Worm (Caenorhabditis elegans) whole organism, early embryonic: Measurements from ENCODE around the gene F54E4.2.
A peak's percentile ranks its signal among the peaks of the same experiment; 100 is the strongest.

Experiments
- B0310.2 ChIP-seq: sonication (generic microtip); optimal IDR thresholded peaks from 2 replicates; lab custom pipeline; 2016; ENCODE audit warnings: mild to moderate bottlenecking, missing genetic modification characterization, missing compliant biosample characterization
- F13C5.2 ChIP-seq: sonication (generic microtip); optimal IDR thresholded peaks from 2 replicates; lab custom pipeline; 2017; ENCODE audit warnings: mild to moderate bottlenecking, missing genetic modification characterization, inconsistent platforms, missing compliant biosample characterization
- aly-1 ChIP-seq: sonication (generic microtip); optimal IDR thresholded peaks from 2 replicates; lab custom pipeline; 2016; ENCODE audit warnings: missing genetic modification characterization, missing compliant biosample characterization
- ama-1 ChIP-seq: fragments of 150-350 bp; optimal IDR thresholded peaks from 2 replicates; lab custom pipeline; 2014
- ceh-13 ChIP-seq: fragments of 200-800 bp; sonication (Bioruptor generic); optimal IDR thresholded peaks from 2 replicates; lab custom pipeline; 2018; ENCODE audit warnings: mild to moderate bottlenecking, missing genetic modification characterization, missing compliant biosample characterization
- ceh-36 ChIP-seq: sonication (generic microtip); optimal IDR thresholded peaks from 2 replicates; lab custom pipeline; 2016; ENCODE audit warnings: missing genetic modification characterization, inconsistent platforms, missing compliant biosample characterization
- ets-7 ChIP-seq: sonication (generic microtip); optimal IDR thresholded peaks from 2 replicates; lab custom pipeline; 2016; ENCODE audit warnings: missing genotype, missing genetic modification characterization, missing compliant biosample characterization
- flt-1 ChIP-seq: fragments of 200-800 bp; sonication (Bioruptor generic); IDR thresholded peaks from 2 replicates; pipeline ENCODE4 v1.3.6; 2022; ENCODE audit warnings: missing genetic modification characterization, missing compliant biosample characterization
- hmbx-1 ChIP-seq: sonication (generic microtip); optimal IDR thresholded peaks from 2 replicates; lab custom pipeline; 2016; ENCODE audit warnings: mild to moderate bottlenecking, missing genetic modification characterization, missing compliant biosample characterization
- hmg-4 ChIP-seq: fragments of 200-800 bp; sonication (Bioruptor generic); optimal IDR thresholded peaks from 2 replicates; lab custom pipeline; 2018; ENCODE audit warnings: mild to moderate bottlenecking, missing genetic modification characterization, missing compliant biosample characterization
- hnd-1 ChIP-seq: sonication (generic microtip); optimal IDR thresholded peaks from 2 replicates; lab custom pipeline; 2016; ENCODE audit warnings: missing genetic modification characterization, missing compliant biosample characterization
- pes-1 ChIP-seq: fragments of 200-800 bp; sonication (Bioruptor generic); IDR thresholded peaks from 2 replicates; pipeline ENCODE4 v1.3.6; 2022; ENCODE audit warnings: missing genetic modification reagents, missing genetic modification characterization, missing compliant biosample characterization
- scrt-1 ChIP-seq: fragments of 200-800 bp; sonication (Bioruptor generic); IDR thresholded peaks from 2 replicates; pipeline ENCODE4 v1.3.6; 2022; ENCODE audit warnings: missing genetic modification characterization, missing compliant biosample characterization
- sea-1 ChIP-seq: fragments of 200-800 bp; sonication (Bioruptor generic); conservative IDR thresholded peaks from 2 replicates; pipeline ENCODE4 v1.3.6; 2022; ENCODE audit warnings: missing genetic modification characterization, missing compliant biosample characterization
- tbx-11 ChIP-seq: fragments of 200-800 bp; sonication (Bioruptor generic); IDR thresholded peaks from 2 replicates; pipeline ENCODE4 v1.3.6; 2022; ENCODE audit warnings: missing genetic modification characterization, missing compliant biosample characterization
- tbx-37 ChIP-seq: fragments of 200-800 bp; sonication (Bioruptor generic); conservative IDR thresholded peaks from 2 replicates; pipeline ENCODE4 v1.3.6; 2022; ENCODE audit warnings: missing genetic modification reagents, missing genetic modification characterization, missing compliant biosample characterization
- tra-4 ChIP-seq: sonication (generic microtip); optimal IDR thresholded peaks from 2 replicates; lab custom pipeline; 2017; ENCODE audit warnings: missing genetic modification characterization, missing compliant biosample characterization

F54E4.2 gene

DNA sequence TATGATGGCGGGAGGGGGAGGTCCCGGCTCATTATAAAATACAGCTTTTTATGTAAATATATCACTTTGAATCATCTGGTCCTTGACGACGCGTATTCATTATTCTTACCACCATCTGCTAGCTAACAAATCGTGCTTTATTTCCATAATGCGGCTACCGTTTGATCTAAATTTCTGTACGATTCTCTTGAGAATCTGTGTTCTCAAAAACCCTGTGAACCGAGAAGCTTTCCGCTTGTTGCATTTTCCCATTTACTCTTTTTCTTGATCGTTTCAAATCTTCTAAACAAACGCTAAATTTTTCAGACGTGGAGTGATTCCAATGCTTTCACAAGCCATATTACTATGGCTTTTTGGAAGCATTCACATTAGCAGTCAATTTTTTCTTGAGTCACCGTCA lies 26.0 kb upstream of the F54E4.2 start, which contains the start of gene syg-2:
Gene syg-2, plus strand, starts transcription at position 301 of the 400 bp plus-strand sequence.
- TF ChIP-seq ceh-36 (no peak), F13C5.2 (tag; lab: Kevin White, UChicago) (no peak)

DNA sequence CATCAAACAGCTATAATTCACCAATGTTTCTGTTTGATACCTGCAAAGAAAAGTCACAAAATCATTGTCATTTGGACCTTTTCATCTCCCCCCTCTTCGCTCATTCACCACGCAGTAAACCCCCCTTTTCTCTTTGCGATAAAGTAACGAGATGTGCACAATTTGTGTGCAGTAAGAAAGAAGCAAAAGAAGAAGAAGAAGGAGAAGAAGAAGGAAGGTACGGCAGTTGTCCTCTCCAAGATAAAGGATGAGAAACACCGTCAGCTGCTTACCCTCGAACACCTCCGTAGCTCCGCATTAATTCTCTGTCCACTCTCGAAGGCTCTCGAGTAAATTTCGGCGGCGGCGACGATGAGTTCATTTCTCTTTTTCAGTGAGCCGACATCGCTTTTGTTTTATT lies 24.8 kb upstream of the F54E4.2 start:
- TF ChIP-seq tbx-11 (GFP tag; lab: Robert Waterston, UW) (no peak), hmg-4 (GFP tag; lab: Kevin White, UChicago) (peak; percentile 26)

DNA sequence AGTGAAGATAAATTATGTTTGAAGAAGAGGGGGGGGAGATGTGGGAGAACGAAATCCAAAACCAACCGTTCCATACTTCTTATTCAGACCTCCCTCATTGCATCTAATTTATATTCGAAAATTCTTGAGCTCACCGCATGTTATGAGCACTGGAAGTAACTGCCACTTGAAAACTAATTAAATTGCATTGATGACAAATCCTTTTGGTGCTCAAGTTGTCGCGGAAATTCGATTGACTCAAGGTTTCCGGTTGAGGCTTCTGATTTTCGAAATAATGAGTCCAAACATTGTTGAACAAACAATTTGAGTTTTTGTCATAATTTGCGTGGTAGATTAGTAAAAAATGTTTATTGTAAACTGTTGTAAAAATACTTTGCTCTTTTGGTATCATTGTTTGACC lies 23.3 kb upstream of the F54E4.2 start:
- TF ChIP-seq scrt-1 (GFP tag; lab: Robert Waterston, UW) = no peak
- no peak for TF ChIP-seq ama-1 (lab: Kevin White, UChicago)
- no peak for TF ChIP-seq tbx-37 (GFP tag; lab: Robert Waterston, UW)
- no peak for TF ChIP-seq hnd-1
- no peak for TF ChIP-seq flt-1 (GFP tag; lab: Robert Waterston, UW)
- TF ChIP-seq ets-7 (tag; lab: Kevin White, UChicago) = no peak
- TF ChIP-seq hmbx-1 (tag; lab: Kevin White, UChicago) = no peak
- no peak for TF ChIP-seq F13C5.2 (tag; lab: Kevin White, UChicago)
- no peak for TF ChIP-seq B0310.2
- TF ChIP-seq tra-4 (tag; lab: Kevin White, UChicago) = no peak
- no peak for TF ChIP-seq sea-1
- no peak for TF ChIP-seq pes-1 (GFP tag; lab: Robert Waterston, UW)
- TF ChIP-seq aly-1 (tag; lab: Kevin White, UChicago) = no peak
- no peak for TF ChIP-seq ceh-36

DNA sequence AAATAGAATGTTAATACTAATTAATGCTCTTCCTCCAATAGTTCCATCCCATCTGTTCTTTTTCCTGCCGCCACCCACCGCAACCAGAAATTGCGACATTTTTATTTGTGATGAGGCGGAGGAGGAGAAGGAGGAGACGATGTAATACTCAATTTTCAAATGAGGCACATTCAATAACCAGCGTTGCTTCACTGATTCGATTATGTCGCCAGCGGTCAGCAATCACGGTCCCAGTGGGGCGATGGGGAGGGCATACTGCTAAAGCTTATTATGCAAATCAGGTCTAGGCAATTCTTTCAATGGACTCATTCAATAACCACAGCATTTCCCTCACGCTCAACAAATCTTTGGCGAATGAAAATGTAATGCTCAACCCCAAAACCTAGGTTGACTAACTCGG lies 20.5 kb upstream of the F54E4.2 start:
- TF ChIP-seq B0310.2 (no peak), ets-7 (tag; lab: Kevin White, UChicago) (no peak), aly-1 (tag; lab: Kevin White, UChicago) (no peak), hmbx-1 (tag; lab: Kevin White, UChicago) (no peak)

ce11 chrX:14645392-14645791 lies 16.7 kb upstream of the F54E4.2 start, which contains the start of gene F54E4.4:
TSS of gene F54E4.4 (minus strand) at chrX:14645492.
- TF ChIP-seq flt-1 (GFP tag; lab: Robert Waterston, UW) = no peak
- no peak for TF ChIP-seq ceh-13 (GFP tag; lab: Kevin White, UChicago)
- no peak for TF ChIP-seq tra-4 (tag; lab: Kevin White, UChicago)
- TF ChIP-seq hmbx-1 (tag; lab: Kevin White, UChicago) = no peak
- no peak for TF ChIP-seq tbx-37 (GFP tag; lab: Robert Waterston, UW)

- TF ChIP-seq ceh-36 (no peak), scrt-1 (GFP tag; lab: Robert Waterston, UW) (no peak), pes-1 (GFP tag; lab: Robert Waterston, UW) (no peak), sea-1 (no peak), tbx-37 (GFP tag; lab: Robert Waterston, UW) (no peak), ama-1 (lab: Kevin White, UChicago) (no peak), hmg-4 (GFP tag; lab: Kevin White, UChicago) (no peak), ets-7 (tag; lab: Kevin White, UChicago) (no peak), flt-1 (GFP tag; lab: Robert Waterston, UW) (no peak), tbx-11 (GFP tag; lab: Robert Waterston, UW) (no peak), hmbx-1 (tag; lab: Kevin White, UChicago) (no peak)
These were observed 11.2 kb upstream of the F54E4.2 start for ce11 chrX:14639941-14640340.

ce11 chrX:14637445-14637844 lies 8.7 kb upstream of the F54E4.2 start:
- TF ChIP-seq sea-1 (no peak), flt-1 (GFP tag; lab: Robert Waterston, UW) (no peak), ceh-36 (no peak), tra-4 (tag; lab: Kevin White, UChicago) (no peak), hmg-4 (GFP tag; lab: Kevin White, UChicago) (no peak), hnd-1 (no peak), pes-1 (GFP tag; lab: Robert Waterston, UW) (no peak), tbx-11 (GFP tag; lab: Robert Waterston, UW) (no peak), F13C5.2 (tag; lab: Kevin White, UChicago) (no peak), hmbx-1 (tag; lab: Kevin White, UChicago) (no peak), ets-7 (tag; lab: Kevin White, UChicago) (no peak), ama-1 (lab: Kevin White, UChicago) (no peak), ceh-13 (GFP tag; lab: Kevin White, UChicago) (no peak), B0310.2 (no peak), aly-1 (tag; lab: Kevin White, UChicago) (no peak)

DNA sequence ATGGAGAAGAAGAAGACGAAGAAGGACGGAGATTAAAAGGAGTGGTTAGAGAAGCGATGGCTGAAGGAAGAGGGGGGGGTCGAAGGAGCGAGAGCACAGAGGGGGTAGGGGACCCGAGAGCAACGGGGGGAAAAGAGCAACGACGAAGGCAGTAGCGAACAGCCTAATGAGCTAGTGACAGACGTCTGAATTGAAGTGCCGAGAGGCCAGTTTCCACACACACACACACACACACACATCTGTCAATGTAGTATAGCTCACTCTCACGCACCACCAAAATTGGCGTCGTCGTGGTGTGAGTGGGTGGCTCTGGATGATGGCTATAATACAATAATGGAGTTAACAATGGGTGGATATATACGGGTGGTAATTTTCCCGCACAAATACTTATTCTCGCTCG lies 8.0 kb upstream of the F54E4.2 start:
- no peak for TF ChIP-seq hmbx-1 (tag; lab: Kevin White, UChicago)
- TF ChIP-seq hnd-1 = no peak
- no peak for TF ChIP-seq pes-1 (GFP tag; lab: Robert Waterston, UW)
- no peak for TF ChIP-seq F13C5.2 (tag; lab: Kevin White, UChicago)
- peak; percentile 52 for TF ChIP-seq hmg-4 (GFP tag; lab: Kevin White, UChicago)

ce11 chrX:14636157-14636556 lies 7.4 kb upstream of the F54E4.2 start, which contains the start of gene F54E4.3:
TSS of gene F54E4.3 (minus strand) at chrX:14636421.
- TF ChIP-seq hnd-1 (no peak), tra-4 (tag; lab: Kevin White, UChicago) (no peak)
